Fruit fly (Drosophila melanogaster) whole organism, embryonic: ENCODE data around the gene Eip75B.

ENCODE experiments used
- Aef1 ChIP-seq: fragments of 200-800 bp; sonication (Bioruptor generic); IDR thresholded peaks from 3 replicates; pipeline ENCODE4 v1.3.6; 2022; ENCODE audit warnings: missing biosample characterization, missing genetic modification characterization
- Asciz ChIP-seq: fragments of 200-800 bp; sonication (Bioruptor generic); optimal IDR thresholded peaks from 2 replicates; lab custom pipeline; 2017; ENCODE audit warnings: missing biosample characterization, mild to moderate bottlenecking, missing genetic modification characterization, missing genetic modification reagents
- CG11085 ChIP-seq: fragments of 200-800 bp; sonication (Bioruptor generic); IDR thresholded peaks from 2 replicates; pipeline ENCODE4 v1.3.6; 2022; ENCODE audit warnings: missing biosample characterization, missing genetic modification characterization
- CG12219 ChIP-seq: fragments of 200-800 bp; sonication (Bioruptor generic); optimal IDR thresholded peaks from 3 replicates; lab custom pipeline; 2018; ENCODE audit warnings: missing biosample characterization, mild to moderate bottlenecking, missing genetic modification characterization
- CG13296 ChIP-seq: fragments of 200-800 bp; sonication (Bioruptor generic); optimal IDR thresholded peaks from 3 replicates; lab custom pipeline; 2018; ENCODE audit warnings: missing biosample characterization, mild to moderate bottlenecking, missing genetic modification characterization
- CG17359 ChIP-seq: fragments of 200-800 bp; sonication (Bioruptor generic); optimal IDR thresholded peaks from 3 replicates; lab custom pipeline; 2018; ENCODE audit warnings: missing biosample characterization, mild to moderate bottlenecking, missing genetic modification characterization, moderate library complexity
- CG17802 ChIP-seq: fragments of 200-800 bp; sonication (Bioruptor generic); optimal IDR thresholded peaks from 2 replicates; lab custom pipeline; 2018; ENCODE audit warnings: missing biosample characterization, mild to moderate bottlenecking, missing genetic modification characterization, moderate library complexity
- CG2199 ChIP-seq: fragments of 200-800 bp; sonication (Bioruptor generic); IDR thresholded peaks from 3 replicates; pipeline ENCODE4 v1.3.6; 2022; ENCODE audit warnings: missing biosample characterization, missing genetic modification characterization
- CG2712 ChIP-seq: fragments of 200-800 bp; optimal IDR thresholded peaks from 3 replicates; lab custom pipeline; 2019; ENCODE audit warnings: missing biosample characterization, mild to moderate bottlenecking, missing genetic modification characterization, moderate library complexity
- CG3281 ChIP-seq: fragments of 200-800 bp; sonication (Bioruptor generic); optimal IDR thresholded peaks from 3 replicates; lab custom pipeline; 2017; ENCODE audit warnings: missing biosample characterization, mild to moderate bottlenecking, missing genetic modification characterization
- CG4360 ChIP-seq: fragments of 200-800 bp; sonication (Bioruptor generic); IDR thresholded peaks from 2 replicates; pipeline ENCODE4 v1.3.6; 2022; ENCODE audit warnings: missing biosample characterization, missing genetic modification characterization
- CG5245 ChIP-seq: fragments of 200-800 bp; sonication (Bioruptor generic); optimal IDR thresholded peaks from 3 replicates; lab custom pipeline; 2016; ENCODE audit warnings: missing biosample characterization, missing genetic modification characterization
- CG5953 ChIP-seq: fragments of 200-800 bp; sonication (Bioruptor generic); IDR thresholded peaks from 2 replicates; pipeline ENCODE4 v1.3.6; 2022; ENCODE audit warnings: missing biosample characterization, missing genetic modification characterization
- CG6765 ChIP-seq: fragments of 200-800 bp; sonication (Bioruptor generic); optimal IDR thresholded peaks from 3 replicates; lab custom pipeline; 2017; ENCODE audit warnings: missing biosample characterization, mild to moderate bottlenecking, missing genetic modification characterization
- CG7271 ChIP-seq: fragments of 200-800 bp; sonication (Bioruptor generic); optimal IDR thresholded peaks from 2 replicates; lab custom pipeline; 2018; ENCODE audit warnings: missing biosample characterization, mild to moderate bottlenecking, missing genetic modification characterization, moderate library complexity
- CG7745 ChIP-seq: fragments of 200-800 bp; sonication (Bioruptor generic); optimal IDR thresholded peaks from 2 replicates; lab custom pipeline; 2018; ENCODE audit warnings: missing biosample characterization, mild to moderate bottlenecking, missing genetic modification characterization, moderate library complexity
- CoRest ChIP-seq: fragments of 200-800 bp; sonication (Bioruptor generic); optimal IDR thresholded peaks from 3 replicates; lab custom pipeline; 2018; ENCODE audit warnings: missing biosample characterization, mild to moderate bottlenecking, missing genetic modification characterization, moderate library complexity
- CrebB ChIP-seq: fragments of 200-800 bp; sonication (Bioruptor generic); optimal IDR thresholded peaks from 3 replicates; lab custom pipeline; 2018; ENCODE audit warnings: missing biosample characterization, mild to moderate bottlenecking, missing genetic modification characterization
- Dad ChIP-seq: fragments of 200-800 bp; sonication (Bioruptor generic); optimal IDR thresholded peaks from 3 replicates; lab custom pipeline; 2016; ENCODE audit warnings: missing biosample characterization, missing genetic modification characterization
- Dek ChIP-seq: fragments of 200-800 bp; sonication (Bioruptor generic); optimal IDR thresholded peaks from 3 replicates; lab custom pipeline; 2019; ENCODE audit warnings: missing biosample characterization, mild to moderate bottlenecking, missing genetic modification characterization, moderate library complexity
- Med ChIP-seq: fragments of 200-800 bp; sonication (Bioruptor generic); peaks from one replicate; lab custom pipeline; 2016; ENCODE audit warnings: missing biosample characterization, missing genetic modification characterization, mild to moderate bottlenecking, inconsistent platforms, moderate library complexity
- Meics ChIP-seq: fragments of 200-800 bp; sonication (Bioruptor generic); optimal IDR thresholded peaks from 2 replicates; lab custom pipeline; 2017; ENCODE audit warnings: missing biosample characterization, mild to moderate bottlenecking, missing genetic modification characterization
- Mrtf ChIP-seq: fragments of 200-800 bp; sonication (Bioruptor generic); IDR thresholded peaks from 3 replicates; pipeline ENCODE4 v1.3.6; 2022; ENCODE audit warnings: missing biosample characterization, missing genetic modification characterization
- Myb ChIP-seq: fragments of 200-800 bp; sonication (Bioruptor generic); optimal IDR thresholded peaks from 2 replicates; lab custom pipeline; 2016; ENCODE audit warnings: missing biosample characterization, missing genetic modification characterization
- NC2β ChIP-seq: fragments of 200-800 bp; sonication (Bioruptor generic); optimal IDR thresholded peaks from 2 replicates; lab custom pipeline; 2016; ENCODE audit warnings: missing biosample characterization, missing genetic modification characterization
- Nf-YB ChIP-seq: fragments of 200-800 bp; sonication (Bioruptor generic); optimal IDR thresholded peaks from 3 replicates; lab custom pipeline; 2019; ENCODE audit warnings: missing biosample characterization, mild to moderate bottlenecking, missing genetic modification characterization, moderate library complexity
- Poxn ChIP-seq: fragments of 200-800 bp; sonication (Bioruptor generic); IDR thresholded peaks from 2 replicates; pipeline ENCODE4 v1.3.6; 2022; ENCODE audit warnings: missing biosample characterization, missing genetic modification characterization
- Six4 ChIP-seq: fragments of 200-800 bp; sonication (Bioruptor generic); optimal IDR thresholded peaks from 2 replicates; lab custom pipeline; 2016; ENCODE audit warnings: missing biosample characterization, missing genetic modification characterization
- br ChIP-seq: fragments of >200 bp; optimal IDR thresholded peaks from 2 replicates; lab custom pipeline; 2017
- cas ChIP-seq: fragments of 200-800 bp; sonication (Bioruptor generic); IDR thresholded peaks from 2 replicates; pipeline ENCODE4 v1.3.6; 2022; ENCODE audit warnings: missing biosample characterization, missing genetic modification characterization
- ci ChIP-seq: fragments of 200-800 bp; sonication (Bioruptor generic); IDR thresholded peaks from 3 replicates; pipeline ENCODE4 v1.3.6; 2022; ENCODE audit warnings: missing biosample characterization, missing genetic modification characterization
- crc ChIP-seq: fragments of 200-800 bp; sonication (Bioruptor generic); optimal IDR thresholded peaks from 2 replicates; lab custom pipeline; 2016; ENCODE audit warnings: missing biosample characterization, missing genetic modification characterization
- cwo ChIP-seq: fragments of 200-800 bp; sonication (Bioruptor generic); optimal IDR thresholded peaks from 3 replicates; lab custom pipeline; 2017; ENCODE audit warnings: missing biosample characterization, missing genetic modification characterization, mild to moderate bottlenecking, moderate library complexity, missing genetic modification reagents
- esg ChIP-seq: fragments of 200-800 bp; sonication (Bioruptor generic); conservative IDR thresholded peaks from 2 replicates; pipeline ENCODE4 v1.3.6; 2022; ENCODE audit warnings: missing biosample characterization, missing genetic modification characterization
- exex ChIP-seq: fragments of 200-800 bp; sonication (Bioruptor generic); optimal IDR thresholded peaks from 4 replicates; lab custom pipeline; 2018; ENCODE audit warnings: missing biosample characterization, mild to moderate bottlenecking, missing genetic modification characterization, moderate library complexity
- fd3F ChIP-seq: fragments of 200-800 bp; sonication (Bioruptor generic); optimal IDR thresholded peaks from 2 replicates; lab custom pipeline; 2018; ENCODE audit warnings: missing biosample characterization, mild to moderate bottlenecking, missing genetic modification characterization, moderate library complexity
- ftz-f1 ChIP-seq: fragments of 200-800 bp; sonication (Bioruptor generic); optimal IDR thresholded peaks from 2 replicates; lab custom pipeline; 2016; ENCODE audit warnings: missing biosample characterization, missing genetic modification characterization
- gro ChIP-seq: fragments of 200-800 bp; sonication (Bioruptor generic); optimal IDR thresholded peaks from 2 replicates; lab custom pipeline; 2016; ENCODE audit warnings: missing biosample characterization, missing genetic modification characterization
- gsb-n ChIP-seq: fragments of 200-800 bp; sonication (Bioruptor generic); optimal IDR thresholded peaks from 3 replicates; lab custom pipeline; 2018; ENCODE audit warnings: missing biosample characterization, mild to moderate bottlenecking, missing genetic modification characterization
- kni ChIP-seq: fragments of 200-800 bp; sonication (Bioruptor generic); optimal IDR thresholded peaks from 3 replicates; lab custom pipeline; 2017; ENCODE audit warnings: mild to moderate bottlenecking, missing biosample characterization, missing genetic modification reagents, missing genetic modification characterization
- lola ChIP-seq, 3 experiments: fragments of >200 bp in 2 of 3; fragments of 200-800 bp in 1 of 3; sonication (Bioruptor generic) in 1 of 3; optimal IDR thresholded peaks; 2 replicates each; lab custom pipeline; 2017 to 2019; ENCODE audit warnings: missing biosample characterization in 3 of 3, missing genetic modification characterization in 3 of 3, mild to moderate bottlenecking in 1 of 3, moderate library complexity in 1 of 3
- pnt ChIP-seq: fragments of 200-800 bp; sonication (Bioruptor generic); optimal IDR thresholded peaks from 3 replicates; lab custom pipeline; 2016; ENCODE audit warnings: missing biosample characterization, missing genetic modification characterization
- pum ChIP-seq: fragments of 200-800 bp; sonication (Bioruptor generic); optimal IDR thresholded peaks from 2 replicates; lab custom pipeline; 2016; ENCODE audit warnings: missing biosample characterization, missing genetic modification characterization
- rib ChIP-seq: fragments of 200-800 bp; sonication (Bioruptor generic); IDR thresholded peaks from 2 replicates; pipeline ENCODE4 v1.3.6; 2022; ENCODE audit warnings: missing biosample characterization, missing genetic modification characterization
- salm ChIP-seq: fragments of 200-800 bp; sonication (Bioruptor generic); optimal IDR thresholded peaks from 2 replicates; lab custom pipeline; 2018; ENCODE audit warnings: missing biosample characterization, mild to moderate bottlenecking, missing genetic modification characterization
- slp2 ChIP-seq: fragments of 200-800 bp; sonication (Bioruptor generic); optimal IDR thresholded peaks from 2 replicates; lab custom pipeline; 2016; ENCODE audit warnings: missing biosample characterization, missing genetic modification characterization
- sug ChIP-seq: fragments of 200-800 bp; optimal IDR thresholded peaks from 2 replicates; lab custom pipeline; 2019; ENCODE audit warnings: missing biosample characterization, mild to moderate bottlenecking, missing genetic modification characterization, moderate library complexity
- tll ChIP-seq, 2 experiments: fragments of 200-800 bp in 1 of 2; fragments of >200 bp in 1 of 2; sonication (Bioruptor generic) in 1 of 2; optimal IDR thresholded peaks; 2 replicates each; lab custom pipeline; 2017 to 2019; ENCODE audit warnings: missing biosample characterization in 2 of 2, missing genetic modification characterization in 2 of 2, mild to moderate bottlenecking in 1 of 2, moderate library complexity in 1 of 2

The Eip75B gene

DNA sequence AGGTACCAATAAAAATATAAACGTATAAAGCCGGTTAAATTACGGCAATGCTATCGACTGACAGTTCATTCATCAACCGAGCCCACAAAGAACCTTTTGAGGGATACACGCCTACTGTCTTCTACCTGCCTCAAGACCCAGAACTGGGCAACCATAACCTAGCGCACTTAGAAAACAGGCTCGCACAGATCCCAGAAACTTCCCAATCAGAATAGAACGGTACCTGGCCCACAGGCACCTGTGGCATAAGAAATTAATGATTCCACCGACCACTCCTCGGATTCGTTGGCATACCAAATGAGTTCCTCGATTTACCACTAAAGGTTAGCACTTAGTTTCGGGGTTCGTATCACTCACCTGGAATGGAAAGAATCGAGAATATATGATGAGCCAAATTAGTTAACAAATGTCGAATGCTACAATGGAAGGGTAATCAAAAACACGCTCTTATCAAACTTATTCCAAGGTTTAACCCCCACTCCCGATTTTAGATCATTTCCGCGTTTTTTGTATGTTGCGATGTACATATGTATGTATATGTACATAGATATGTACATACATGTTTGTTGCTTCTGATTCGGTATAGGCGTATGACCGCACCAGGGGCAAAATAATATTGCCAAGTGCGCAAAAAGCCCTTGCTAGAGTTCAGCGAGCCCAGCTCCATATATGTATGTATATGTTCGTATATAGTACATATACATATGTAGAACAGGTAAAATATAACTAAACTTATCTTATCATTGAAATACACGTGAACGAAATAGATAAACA, 49.1 kb downstream of the Eip75B start (continued):
- TF ChIP-seq fd3F = no peak
- TF ChIP-seq esg (GFP tag; lab: Robert Waterston, UW) = no peak
- TF ChIP-seq Aef1 (GFP tag; lab: Robert Waterston, UW) = no peak
- TF ChIP-seq CG17802 = no peak
- peak; percentile 43 for TF ChIP-seq sug (tag; lab: Kevin White, UChicago)
- TF ChIP-seq Med (GFP tag; lab: Kevin White, UChicago) = peak; percentile 54
- TF ChIP-seq tll (GFP tag; optimal IDR thresholded peaks at IDR 0.05; lab: Kevin White, UChicago) = no peak
- TF ChIP-seq CG17359 (tag; lab: Kevin White, UChicago) = no peak
- no peak for TF ChIP-seq CG2712 (tag; lab: Kevin White, UChicago)
- no peak for TF ChIP-seq Poxn
- peak; percentile 53 for TF ChIP-seq exex
- no peak for TF ChIP-seq pnt (GFP tag; lab: Kevin White, UChicago)
- TF ChIP-seq cwo (GFP tag; lab: Kevin White, UChicago) = peak; percentile 50
- TF ChIP-seq CrebB (tag; lab: Kevin White, UChicago) = no peak
- no peak for TF ChIP-seq CG4360
- 0 out of 2 replicates have a peak, but pooled peaks have one; percentile 9 for TF ChIP-seq rib
- no peak for TF ChIP-seq lola (GFP tag; optimal IDR thresholded peaks at IDR 0.05; lab: Kevin White, UChicago)
- TF ChIP-seq ci (GFP tag; lab: Robert Waterston, UW) = no peak
- TF ChIP-seq ftz-f1 = peak; percentile 53
- TF ChIP-seq CG3281 (GFP tag; lab: Kevin White, UChicago) = no peak
- TF ChIP-seq Asciz (GFP tag; lab: Kevin White, UChicago) = no peak
- TF ChIP-seq kni (GFP tag; lab: Kevin White, UChicago) = peak; percentile 55
- TF ChIP-seq slp2 (GFP tag; lab: Kevin White, UChicago) = no peak
- TF ChIP-seq br (lab: Kevin White, UChicago) = no peak
- TF ChIP-seq cas = no peak
- TF ChIP-seq CG12219 (GFP tag; lab: Kevin White, UChicago) = no peak
- TF ChIP-seq CG7271 = no peak
- TF ChIP-seq NC2β (GFP tag; lab: Kevin White, UChicago) = no peak
- no peak for TF ChIP-seq Dad (GFP tag; lab: Kevin White, UChicago)
- TF ChIP-seq CG7745 (tag; lab: Kevin White, UChicago) = no peak
- no peak for TF ChIP-seq CG5245 (GFP tag; lab: Kevin White, UChicago)
- no peak for TF ChIP-seq CoRest (tag; lab: Kevin White, UChicago)
- TF ChIP-seq Mrtf (GFP tag; lab: Robert Waterston, UW) = no peak
- TF ChIP-seq gro (GFP tag; lab: Kevin White, UChicago) = no peak
- no peak for TF ChIP-seq CG11085 (GFP tag; lab: Robert Waterston, UW)
- TF ChIP-seq Myb (GFP tag; lab: Kevin White, UChicago) = no peak
- no peak for TF ChIP-seq gsb-n (tag; lab: Kevin White, UChicago)
- no peak for TF ChIP-seq CG2199 (GFP tag; lab: Robert Waterston, UW)
- no peak for TF ChIP-seq Meics (GFP tag; lab: Kevin White, UChicago)
- TF ChIP-seq Dek (tag; lab: Kevin White, UChicago) = no peak
- no peak for TF ChIP-seq salm (tag; lab: Kevin White, UChicago)
- TF ChIP-seq CG13296 = no peak
- no peak for TF ChIP-seq pum
- no peak for TF ChIP-seq crc (GFP tag; lab: Kevin White, UChicago)
- no peak for TF ChIP-seq CG5953 (GFP tag; lab: Robert Waterston, UW)
- no peak for TF ChIP-seq Nf-YB (GFP tag; lab: Kevin White, UChicago)
- TF ChIP-seq CG6765 (GFP tag; lab: Kevin White, UChicago) = no peak
- TF ChIP-seq Six4 (GFP tag; lab: Kevin White, UChicago) = no peak
- TF ChIP-seq, all 482 proteins: peak for 13
